Fruit fly (Drosophila melanogaster) whole organism, embryonic: ENCODE data around the gene CheA86a.

Experiments used
- CG10431 ChIP-seq: fragments of 200-800 bp; sonication (Bioruptor generic); optimal IDR thresholded peaks from 3 replicates; lab custom pipeline; 2018; ENCODE audit warnings: missing biosample characterization, mild to moderate bottlenecking, missing genetic modification characterization
- CG11085 ChIP-seq: fragments of 200-800 bp; sonication (Bioruptor generic); IDR thresholded peaks from 2 replicates; pipeline ENCODE4 v1.3.6; 2022; ENCODE audit warnings: missing biosample characterization, missing genetic modification characterization
- CG11456 ChIP-seq: fragments of 200-800 bp; sonication (Bioruptor generic); IDR thresholded peaks from 3 replicates; pipeline ENCODE4 v1.3.6; 2022; ENCODE audit warnings: missing biosample characterization, missing genetic modification characterization
- CG13894 ChIP-seq: fragments of 200-800 bp; sonication (Bioruptor generic); optimal IDR thresholded peaks from 3 replicates; lab custom pipeline; 2018; ENCODE audit warnings: missing biosample characterization, mild to moderate bottlenecking, missing genetic modification characterization, moderate library complexity
- CG15514 ChIP-seq: fragments of 200-800 bp; sonication (Bioruptor generic); optimal IDR thresholded peaks from 3 replicates; lab custom pipeline; 2017; ENCODE audit warnings: missing biosample characterization, missing genetic modification characterization, mild to moderate bottlenecking, moderate library complexity, missing genetic modification reagents
- CG18599 ChIP-seq: fragments of 200-800 bp; sonication (Bioruptor generic); optimal IDR thresholded peaks from 3 replicates; lab custom pipeline; 2017; ENCODE audit warnings: missing biosample characterization, missing genetic modification characterization, mild to moderate bottlenecking, moderate library complexity, missing genetic modification reagents
- CG2202 ChIP-seq: fragments of 200-800 bp; sonication (Bioruptor generic); optimal IDR thresholded peaks from 2 replicates; lab custom pipeline; 2018; ENCODE audit warnings: missing biosample characterization, mild to moderate bottlenecking, missing genetic modification characterization
- CG31365 ChIP-seq: fragments of 200-800 bp; sonication (Bioruptor generic); optimal IDR thresholded peaks from 2 replicates; lab custom pipeline; 2018; ENCODE audit warnings: missing biosample characterization, mild to moderate bottlenecking, missing genetic modification characterization
- CG3281 ChIP-seq: fragments of 200-800 bp; sonication (Bioruptor generic); optimal IDR thresholded peaks from 3 replicates; lab custom pipeline; 2017; ENCODE audit warnings: missing biosample characterization, mild to moderate bottlenecking, missing genetic modification characterization
- CG4730 ChIP-seq: fragments of 200-800 bp; sonication (Bioruptor generic); IDR thresholded peaks from 2 replicates; pipeline ENCODE4 v1.3.6; 2022; ENCODE audit warnings: missing biosample characterization, missing genetic modification characterization
- CG6654 ChIP-seq: fragments of 200-800 bp; sonication (Bioruptor generic); optimal IDR thresholded peaks from 2 replicates; lab custom pipeline; 2017; ENCODE audit warnings: missing biosample characterization, mild to moderate bottlenecking, missing genetic modification characterization
- CG7357 ChIP-seq: fragments of 200-800 bp; sonication (Bioruptor generic); IDR thresholded peaks from 3 replicates; pipeline ENCODE4 v1.3.6; 2022; ENCODE audit warnings: missing biosample characterization, missing genetic modification characterization
- CG7786 ChIP-seq: fragments of 200-800 bp; sonication (Bioruptor generic); optimal IDR thresholded peaks from 2 replicates; lab custom pipeline; 2016; ENCODE audit warnings: missing biosample characterization, missing genetic modification characterization
- CG8944 ChIP-seq: fragments of 200-800 bp; sonication (Bioruptor generic); optimal IDR thresholded peaks from 3 replicates; lab custom pipeline; 2016; ENCODE audit warnings: missing biosample characterization, missing genetic modification characterization
- CG9215 ChIP-seq: fragments of 200-800 bp; sonication (Bioruptor generic); IDR thresholded peaks from 2 replicates; pipeline ENCODE4 v1.3.6; 2022; ENCODE audit warnings: missing biosample characterization, missing genetic modification characterization
- CG9727 ChIP-seq: fragments of 200-800 bp; sonication (Bioruptor generic); optimal IDR thresholded peaks from 3 replicates; lab custom pipeline; 2017; ENCODE audit warnings: missing biosample characterization, mild to moderate bottlenecking, missing genetic modification characterization
- CG9797 ChIP-seq: fragments of 200-800 bp; sonication (Bioruptor generic); optimal IDR thresholded peaks from 3 replicates; lab custom pipeline; 2018; ENCODE audit warnings: missing biosample characterization, mild to moderate bottlenecking, missing genetic modification characterization
- CG9876 ChIP-seq: fragments of 200-800 bp; sonication (Bioruptor generic); optimal IDR thresholded peaks from 2 replicates; lab custom pipeline; 2016; ENCODE audit warnings: missing biosample characterization, missing genetic modification characterization
- CHES-1-like ChIP-seq: fragments of 200-800 bp; sonication (Bioruptor generic); optimal IDR thresholded peaks from 2 replicates; lab custom pipeline; 2016; ENCODE audit warnings: missing biosample characterization, missing genetic modification characterization
- D19A ChIP-seq: fragments of 200-800 bp; optimal IDR thresholded peaks from 3 replicates; lab custom pipeline; 2019; ENCODE audit warnings: missing biosample characterization, mild to moderate bottlenecking, missing genetic modification characterization, moderate library complexity
- Dip3 ChIP-seq: fragments of 200-800 bp; sonication (Bioruptor generic); optimal IDR thresholded peaks from 3 replicates; lab custom pipeline; 2016; ENCODE audit warnings: missing biosample characterization, missing genetic modification characterization
- E2f2 ChIP-seq: fragments of 200-800 bp; sonication (Bioruptor generic); IDR thresholded peaks from 2 replicates; pipeline ENCODE4 v1.3.6; 2022; ENCODE audit warnings: missing biosample characterization, missing genetic modification characterization
- Gsc ChIP-seq: fragments of 200-800 bp; sonication (Bioruptor generic); IDR thresholded peaks from 2 replicates; pipeline ENCODE4 v1.3.6; 2022; ENCODE audit warnings: missing biosample characterization, missing genetic modification characterization
- HLH4C ChIP-seq: fragments of 200-800 bp; sonication (Bioruptor generic); IDR thresholded peaks from 3 replicates; pipeline ENCODE4 v1.3.6; 2022; ENCODE audit warnings: missing biosample characterization, missing genetic modification characterization; ENCODE audit not compliant: partially characterized antibody
- Hmr ChIP-seq: fragments of 200-800 bp; sonication (Bioruptor generic); optimal IDR thresholded peaks from 3 replicates; lab custom pipeline; 2017; ENCODE audit warnings: mild to moderate bottlenecking, missing biosample characterization, missing genetic modification reagents, missing genetic modification characterization
- Hsf ChIP-seq: fragments of 200-800 bp; sonication (Bioruptor generic); optimal IDR thresholded peaks from 3 replicates; lab custom pipeline; 2016; ENCODE audit warnings: missing biosample characterization, missing genetic modification characterization
- Side ChIP-seq: fragments of 200-800 bp; sonication (Bioruptor generic); optimal IDR thresholded peaks from 2 replicates; lab custom pipeline; 2016; ENCODE audit warnings: missing biosample characterization, missing genetic modification characterization
- Sry-β ChIP-seq: fragments of 200-800 bp; sonication (Bioruptor generic); optimal IDR thresholded peaks from 2 replicates; lab custom pipeline; 2018; ENCODE audit warnings: missing biosample characterization, mild to moderate bottlenecking, missing genetic modification characterization, moderate library complexity
- Trl ChIP-seq, 3 experiments: fragments of >200 bp in 2 of 3; fragments of 200-800 bp in 1 of 3; sonication (Bioruptor generic) in 1 of 3; optimal IDR thresholded peaks; 2 replicates in 1 of 3; 3 replicates in 2 of 3; lab custom pipeline; 2016 to 2017; ENCODE audit warnings: missing biosample characterization in 1 of 3, missing genetic modification characterization in 1 of 3
- al ChIP-seq: fragments of 200-800 bp; sonication (Bioruptor generic); IDR thresholded peaks from 2 replicates; pipeline ENCODE4 v1.3.6; 2022; ENCODE audit warnings: missing biosample characterization, missing genetic modification characterization
- amos ChIP-seq: fragments of 200-800 bp; sonication (Bioruptor generic); IDR thresholded peaks from 2 replicates; pipeline ENCODE4 v1.3.6; 2022; ENCODE audit warnings: missing biosample characterization, missing genetic modification characterization; ENCODE audit not compliant: partially characterized antibody
- bowl ChIP-seq: fragments of 200-800 bp; sonication (Bioruptor generic); IDR thresholded peaks from 2 replicates; pipeline ENCODE4 v1.3.6; 2022; ENCODE audit warnings: missing biosample characterization, missing genetic modification characterization
- chm ChIP-seq: fragments of 200-800 bp; sonication (Bioruptor generic); IDR thresholded peaks from 2 replicates; pipeline ENCODE4 v1.3.6; 2022; ENCODE audit warnings: missing biosample characterization, missing genetic modification characterization
- corto ChIP-seq: fragments of 200-800 bp; sonication (Bioruptor generic); optimal IDR thresholded peaks from 2 replicates; lab custom pipeline; 2016; ENCODE audit warnings: missing biosample characterization, mild to moderate bottlenecking, missing genetic modification characterization, moderate library complexity
- cwo ChIP-seq: fragments of 200-800 bp; sonication (Bioruptor generic); optimal IDR thresholded peaks from 3 replicates; lab custom pipeline; 2017; ENCODE audit warnings: missing biosample characterization, missing genetic modification characterization, mild to moderate bottlenecking, moderate library complexity, missing genetic modification reagents
- dati ChIP-seq: fragments of 200-800 bp; sonication (Bioruptor generic); IDR thresholded peaks from 2 replicates; pipeline ENCODE4 v1.3.6; 2022; ENCODE audit warnings: missing biosample characterization, missing genetic modification characterization
- dm ChIP-seq: fragments of 200-800 bp; sonication (Bioruptor generic); optimal IDR thresholded peaks from 3 replicates; lab custom pipeline; 2016; ENCODE audit warnings: missing biosample characterization, missing genetic modification characterization
- en ChIP-seq: fragments of 200-800 bp; sonication (Bioruptor generic); optimal IDR thresholded peaks from 2 replicates; lab custom pipeline; 2016; ENCODE audit warnings: missing biosample characterization, missing genetic modification characterization
- jigr1 ChIP-seq: fragments of 200-800 bp; sonication (Bioruptor generic); IDR thresholded peaks from 3 replicates; pipeline ENCODE4 v1.3.6; 2022; ENCODE audit warnings: missing biosample characterization, missing genetic modification characterization
- kni ChIP-seq: fragments of 200-800 bp; sonication (Bioruptor generic); optimal IDR thresholded peaks from 3 replicates; lab custom pipeline; 2017; ENCODE audit warnings: mild to moderate bottlenecking, missing biosample characterization, missing genetic modification reagents, missing genetic modification characterization
- lab ChIP-seq: fragments of 200-800 bp; sonication (Bioruptor generic); optimal IDR thresholded peaks from 3 replicates; lab custom pipeline; 2017; ENCODE audit warnings: missing biosample characterization, missing genetic modification characterization, mild to moderate bottlenecking, moderate library complexity, missing genetic modification reagents
- lbe ChIP-seq: fragments of 200-800 bp; sonication (Bioruptor generic); optimal IDR thresholded peaks from 2 replicates; lab custom pipeline; 2016; ENCODE audit warnings: missing biosample characterization, mild to moderate bottlenecking, missing genetic modification characterization
- phol ChIP-seq: fragments of 200-800 bp; sonication (Bioruptor generic); optimal IDR thresholded peaks from 3 replicates; lab custom pipeline; 2018; ENCODE audit warnings: missing biosample characterization, mild to moderate bottlenecking, missing genetic modification characterization, moderate library complexity
- slbo ChIP-seq: fragments of 200-800 bp; sonication (Bioruptor generic); IDR thresholded peaks from 2 replicates; pipeline ENCODE4 v1.3.6; 2022; ENCODE audit warnings: missing biosample characterization, missing genetic modification characterization
- zen2 ChIP-seq: fragments of 200-800 bp; sonication (Bioruptor generic); IDR thresholded peaks from 3 replicates; pipeline ENCODE4 v1.3.6; 2022; ENCODE audit warnings: missing biosample characterization, missing genetic modification characterization; ENCODE audit not compliant: partially characterized antibody
- zfh1 ChIP-seq: fragments of 200-800 bp; sonication (Bioruptor generic); IDR thresholded peaks from 3 replicates; pipeline ENCODE4 v1.3.6; 2022; ENCODE audit warnings: missing biosample characterization, missing genetic modification characterization

The CheA86a gene

dm6 chr3R:11153799-11154273 is 8.8 kb upstream of the CheA86a start, which contains the start of gene Ugt302K1 (continued):
- TF ChIP-seq lab (GFP tag; lab: Kevin White, UChicago) (peak; percentile 70), bowl (GFP tag; lab: Robert Waterston, UW) (no peak), CG9797 (GFP tag; lab: Kevin White, UChicago) (no peak), CHES-1-like (no peak), CG3281 (GFP tag; lab: Kevin White, UChicago) (peak; percentile 56), phol (no peak), CG10431 (GFP tag; lab: Kevin White, UChicago) (no peak), E2f2 (GFP tag; lab: Robert Waterston, UW) (no peak), chm (no peak), al (peak; percentile 56; the same call in 1 of the 2 replicates), Hmr (GFP tag; lab: Kevin White, UChicago) (peak; percentile 13), HLH4C (GFP tag; lab: Robert Waterston, UW) (no peak), zen2 (GFP tag; lab: Robert Waterston, UW) (no peak), zfh1 (GFP tag; lab: Robert Waterston, UW) (no peak), CG9876 (no peak), CG18599 (GFP tag; lab: Kevin White, UChicago) (peak; percentile 66), CG9727 (GFP tag; lab: Kevin White, UChicago) (peak; percentile 16), CG4730 (no peak), kni (GFP tag; lab: Kevin White, UChicago) (no peak), corto (GFP tag; lab: Kevin White, UChicago) (peak; percentile 57), CG13894 (no peak), CG6654 (GFP tag; lab: Kevin White, UChicago) (no peak), Hsf (GFP tag; lab: Kevin White, UChicago) (no peak), Sry-β (GFP tag; lab: Kevin White, UChicago) (no peak), CG31365 (tag; lab: Kevin White, UChicago) (no peak), CG11085 (GFP tag; lab: Robert Waterston, UW) (0 out of 2 replicates have a peak, but pooled peaks have one; percentile 30), Gsc (GFP tag; lab: Robert Waterston, UW) (no peak), CG11456 (GFP tag; lab: Robert Waterston, UW) (no peak), Trl (optimal IDR thresholded peaks at IDR 0.05; lab: Kevin White, UChicago) (peak in 1 of 2 experiments; percentile 56), Trl (GFP tag; optimal IDR thresholded peaks at IDR 0.05; lab: Kevin White, UChicago) (no peak), CG7786 (GFP tag; lab: Kevin White, UChicago) (no peak), slbo (GFP tag; lab: Robert Waterston, UW) (peak; percentile 64), en (GFP tag; lab: Kevin White, UChicago) (no peak), CG7357 (GFP tag; lab: Robert Waterston, UW) (no peak), dati (GFP tag; lab: Robert Waterston, UW) (no peak), amos (GFP tag; lab: Robert Waterston, UW) (no peak), CG2202 (tag; lab: Kevin White, UChicago) (no peak), jigr1 (GFP tag; lab: Robert Waterston, UW) (no peak), cwo (GFP tag; lab: Kevin White, UChicago) (peak; percentile 37), Dip3 (no peak), CG8944 (GFP tag; lab: Kevin White, UChicago) (no peak), D19A (tag; lab: Kevin White, UChicago) (peak; percentile 73), CG9215 (GFP tag; lab: Robert Waterston, UW) (0 out of 2 replicates have a peak, but pooled peaks have one; percentile 15), Side (no peak), lbe (GFP tag; lab: Kevin White, UChicago) (peak; percentile 58), CG15514 (GFP tag; lab: Kevin White, UChicago) (peak; percentile 6), dm (no peak)
